Worm (Caenorhabditis elegans) whole organism, L2 larva: Measurements from ENCODE around the gene hot-2.

Experiments
- F13H6.1 ChIP-seq: sonication (generic microtip); optimal IDR thresholded peaks from 2 replicates; lab custom pipeline; 2016; ENCODE audit warnings: missing genetic modification characterization, missing compliant biosample characterization
- R02D3.7 ChIP-seq: fragments of 150-350 bp; optimal IDR thresholded peaks from 2 replicates; lab custom pipeline; 2014; ENCODE audit warnings: missing biosample characterization, missing genetic modification characterization
- Y55F3AM.14 ChIP-seq: fragments of 200-800 bp; sonication (Bioruptor generic); optimal IDR thresholded peaks from 2 replicates; lab custom pipeline; 2018; ENCODE audit warnings: mild to moderate bottlenecking, missing genetic modification characterization, missing compliant biosample characterization
- alr-1 ChIP-seq: fragments of 150-350 bp; optimal IDR thresholded peaks from 2 replicates; lab custom pipeline; 2014; ENCODE audit warnings: missing biosample characterization, missing genetic modification characterization
- ama-1 ChIP-seq: fragments of 150-350 bp; optimal IDR thresholded peaks from 2 replicates; lab custom pipeline; 2018; ENCODE audit warnings: inconsistent platforms
- blmp-1 ChIP-seq: sonication (generic microtip); optimal IDR thresholded peaks from 2 replicates; lab custom pipeline; 2017; ENCODE audit warnings: missing genetic modification characterization, mild to moderate bottlenecking, missing compliant biosample characterization, antibody characterized with exemption, moderate library complexity; ENCODE audit not compliant: insufficient read depth
- ceh-16 ChIP-seq: fragments of 150-350 bp; optimal IDR thresholded peaks from 2 replicates; lab custom pipeline; 2014; ENCODE audit warnings: missing biosample characterization, missing genetic modification characterization
- ceh-82 ChIP-seq: fragments of 150-350 bp; optimal IDR thresholded peaks from 2 replicates; lab custom pipeline; 2014; ENCODE audit warnings: missing biosample characterization, missing genetic modification characterization
- crh-2 ChIP-seq: sonication (generic microtip); optimal IDR thresholded peaks from 2 replicates; lab custom pipeline; 2017; ENCODE audit warnings: missing biosample characterization, missing genetic modification characterization
- dmd-4 ChIP-seq: sonication (generic microtip); optimal IDR thresholded peaks from 2 replicates; lab custom pipeline; 2017; ENCODE audit warnings: missing biosample characterization, missing genetic modification characterization
- egl-27 ChIP-seq: sonication (generic microtip); optimal IDR thresholded peaks from 3 replicates; lab custom pipeline; 2017; ENCODE audit warnings: missing biosample characterization, missing genetic modification reagents, missing genetic modification characterization
- elt-1 ChIP-seq: fragments of 150-350 bp; optimal IDR thresholded peaks from 2 replicates; lab custom pipeline; 2014; ENCODE audit warnings: missing biosample characterization, missing genetic modification characterization
- elt-3 ChIP-seq: sonication (generic microtip); optimal IDR thresholded peaks from 2 replicates; lab custom pipeline; 2017; ENCODE audit warnings: missing biosample characterization, missing genetic modification characterization
- fos-1 ChIP-seq: fragments of 150-350 bp; optimal IDR thresholded peaks from 2 replicates; lab custom pipeline; 2014; ENCODE audit warnings: missing biosample characterization, missing genetic modification characterization
- gmeb-1 ChIP-seq: fragments of 150-350 bp; optimal IDR thresholded peaks from 2 replicates; lab custom pipeline; 2014; ENCODE audit warnings: missing biosample characterization, missing genetic modification characterization
- lin-13 ChIP-seq: fragments of 150-350 bp; optimal IDR thresholded peaks from 2 replicates; lab custom pipeline; 2014; ENCODE audit warnings: missing biosample characterization, missing genetic modification reagents, missing genetic modification characterization
- lin-39 ChIP-seq: fragments of 150-350 bp; optimal IDR thresholded peaks from 2 replicates; lab custom pipeline; 2014; ENCODE audit warnings: missing biosample characterization, missing genetic modification reagents, missing genetic modification characterization
- mab-5 ChIP-seq: fragments of 150-350 bp; optimal IDR thresholded peaks from 2 replicates; lab custom pipeline; 2014; ENCODE audit warnings: missing biosample characterization, missing genetic modification characterization
- mbf-1 ChIP-seq: sonication (generic microtip); optimal IDR thresholded peaks from 2 replicates; lab custom pipeline; 2017; ENCODE audit warnings: missing biosample characterization, missing genetic modification characterization
- nhr-10 ChIP-seq: sonication (generic microtip); optimal IDR thresholded peaks from 2 replicates; lab custom pipeline; 2017; ENCODE audit warnings: missing biosample characterization, missing genetic modification characterization
- nhr-12 ChIP-seq: fragments of 150-350 bp; optimal IDR thresholded peaks from 2 replicates; lab custom pipeline; 2014; ENCODE audit warnings: missing biosample characterization, missing genetic modification characterization
- nhr-129 ChIP-seq: fragments of 150-350 bp; optimal IDR thresholded peaks from 2 replicates; lab custom pipeline; 2014; ENCODE audit warnings: missing biosample characterization, missing genetic modification characterization
- nhr-21 ChIP-seq: fragments of 150-350 bp; optimal IDR thresholded peaks from 2 replicates; lab custom pipeline; 2014; ENCODE audit warnings: missing biosample characterization, missing genetic modification characterization
- nhr-23 ChIP-seq: fragments of 150-350 bp; optimal IDR thresholded peaks from 2 replicates; lab custom pipeline; 2014; ENCODE audit warnings: missing biosample characterization, missing genetic modification reagents, missing genetic modification characterization
- nhr-237 ChIP-seq: fragments of 150-350 bp; optimal IDR thresholded peaks from 2 replicates; lab custom pipeline; 2014; ENCODE audit warnings: missing biosample characterization, missing genetic modification characterization
- nhr-25 ChIP-seq: fragments of 150-350 bp; sonication (generic microtip); optimal IDR thresholded peaks from 3 replicates; lab custom pipeline; 2014; ENCODE audit warnings: missing biosample characterization, missing genetic modification characterization
- nhr-6 ChIP-seq: fragments of 150-350 bp; optimal IDR thresholded peaks from 2 replicates; lab custom pipeline; 2014; ENCODE audit warnings: missing biosample characterization, missing genetic modification characterization
- nhr-77 ChIP-seq: fragments of 150-350 bp; optimal IDR thresholded peaks from 2 replicates; lab custom pipeline; 2014; ENCODE audit warnings: missing biosample characterization, missing genetic modification characterization
- sem-4 ChIP-seq: fragments of 150-350 bp; optimal IDR thresholded peaks from 2 replicates; lab custom pipeline; 2014; ENCODE audit warnings: missing biosample characterization, missing genetic modification reagents, missing genetic modification characterization
- skn-1 ChIP-seq: sonication (generic microtip); optimal IDR thresholded peaks from 2 replicates; lab custom pipeline; 2017; ENCODE audit warnings: missing biosample characterization, missing genetic modification characterization
- sma-3 ChIP-seq: sonication (generic microtip); optimal IDR thresholded peaks from 2 replicates; lab custom pipeline; 2016; ENCODE audit warnings: missing genetic modification reagents, missing genetic modification characterization, missing compliant biosample characterization
- sma-9 ChIP-seq, 2 experiments: fragments of 150-350 bp in 1 of 2; sonication (generic microtip) in 1 of 2; optimal IDR thresholded peaks; 2 replicates each; lab custom pipeline; 2014 to 2016; ENCODE audit warnings: missing genetic modification characterization in 2 of 2, mild to moderate bottlenecking in 1 of 2, missing biosample characterization in 1 of 2, missing compliant biosample characterization in 1 of 2, missing genetic modification reagents in 1 of 2, moderate library complexity in 1 of 2
- snpc-4 ChIP-seq: fragments of 150-350 bp; optimal IDR thresholded peaks from 2 replicates; lab custom pipeline; 2014; ENCODE audit warnings: missing biosample characterization, missing genetic modification characterization
- unc-55 ChIP-seq: fragments of 150-350 bp; sonication (generic microtip); optimal IDR thresholded peaks from 3 replicates; lab custom pipeline; 2014; ENCODE audit warnings: missing biosample characterization, missing genetic modification reagents, missing genetic modification characterization
- unc-62 ChIP-seq: fragments of 150-350 bp; optimal IDR thresholded peaks from 2 replicates; lab custom pipeline; 2014; ENCODE audit warnings: missing biosample characterization, missing genetic modification reagents, missing genetic modification characterization
- ztf-1 ChIP-seq: fragments of 200-800 bp; sonication (Bioruptor generic); conservative IDR thresholded peaks from 2 replicates; pipeline ENCODE4 v1.3.6; 2022; ENCODE audit warnings: missing genetic modification characterization, missing compliant biosample characterization
- ztf-11 ChIP-seq: sonication (generic microtip); optimal IDR thresholded peaks from 2 replicates; lab custom pipeline; 2017; ENCODE audit warnings: missing biosample characterization, missing genetic modification characterization

Gene hot-2

ce11 chrV:19211795-19212194 is 37.2 kb downstream of the hot-2 start, which contains the start of gene nhr-79:
Gene nhr-79 (minus strand): TSS chrV:19211895.
- TF ChIP-seq nhr-21 (tag; lab: Kevin White, UChicago) = no peak
- no peak for TF ChIP-seq blmp-1 (tag; lab: Kevin White, UChicago)
- no peak for TF ChIP-seq nhr-129 (tag; lab: Kevin White, UChicago)
- no peak for TF ChIP-seq unc-62 (GFP tag; lab: Kevin White, UChicago)
- no peak for TF ChIP-seq nhr-10 (tag; lab: Kevin White, UChicago)
- TF ChIP-seq nhr-25 = no peak
- no peak for TF ChIP-seq R02D3.7 (tag; lab: Kevin White, UChicago)
- TF ChIP-seq Y55F3AM.14 (GFP tag; lab: Kevin White, UChicago) = no peak
- TF ChIP-seq nhr-237 (tag; lab: Kevin White, UChicago) = no peak
- TF ChIP-seq mbf-1 = no peak
- TF ChIP-seq snpc-4 = no peak
- no peak for TF ChIP-seq nhr-12 (tag; lab: Kevin White, UChicago)
- TF ChIP-seq ceh-16 (tag; lab: Kevin White, UChicago) = no peak
- no peak for TF ChIP-seq ama-1 (lab: Kevin White, UChicago)
- TF ChIP-seq alr-1 (tag; lab: Kevin White, UChicago) = no peak
- no peak for TF ChIP-seq unc-55 (GFP tag; lab: Kevin White, UChicago)
- TF ChIP-seq nhr-23 (tag; lab: Kevin White, UChicago) = no peak
- no peak for TF ChIP-seq egl-27 (tag; lab: Kevin White, UChicago)
- TF ChIP-seq sem-4 (tag; lab: Kevin White, UChicago) = no peak
- TF ChIP-seq, all 48 proteins: peak for 0

ce11 chrV:19212354-19212753 is 37.8 kb downstream of the hot-2 start:
- TF ChIP-seq nhr-77 (tag; lab: Kevin White, UChicago) (no peak), nhr-25 (peak; percentile 21), lin-13 (peak; percentile 22), nhr-12 (tag; lab: Kevin White, UChicago) (no peak), nhr-6 (tag; lab: Kevin White, UChicago) (no peak), unc-62 (GFP tag; lab: Kevin White, UChicago) (no peak), crh-2 (tag; lab: Kevin White, UChicago) (peak; percentile 71), ceh-82 (tag; lab: Kevin White, UChicago) (no peak), F13H6.1 (peak; percentile 17), nhr-129 (tag; lab: Kevin White, UChicago) (peak; percentile 4), nhr-21 (tag; lab: Kevin White, UChicago) (peak; percentile 38), skn-1 (tag; lab: Kevin White, UChicago) (no peak), sma-9 (GFP tag; optimal IDR thresholded peaks at IDR 0.05; lab: Kevin White, UChicago) (peak; percentile 72), sma-9 (tag; optimal IDR thresholded peaks at IDR 0.05; lab: Kevin White, UChicago) (no peak), mab-5 (tag; lab: Kevin White, UChicago) (no peak), fos-1 (tag; lab: Kevin White, UChicago) (peak; percentile 67), sma-3 (peak; percentile 35), gmeb-1 (tag; lab: Kevin White, UChicago) (peak; percentile 6)

- TF ChIP-seq elt-3 (tag; lab: Kevin White, UChicago) (no peak), fos-1 (tag; lab: Kevin White, UChicago) (peak; percentile 93)
These were observed 42.5 kb downstream of the hot-2 start, which contains the start of gene srr-2 for ce11 chrV:19217104-19217503. Gene srr-2 (minus strand): TSS chrV:19217176.

- TF ChIP-seq nhr-6 (tag; lab: Kevin White, UChicago) = no peak
- no peak for TF ChIP-seq Y55F3AM.14 (GFP tag; lab: Kevin White, UChicago)
- no peak for TF ChIP-seq egl-27 (tag; lab: Kevin White, UChicago)
- no peak for TF ChIP-seq nhr-237 (tag; lab: Kevin White, UChicago)
These were observed 43.1 kb downstream of the hot-2 start, which contains the start of gene oac-49 for ce11 chrV:19217675-19218074. Gene oac-49 (plus strand): TSS chrV:19217975.

- TF ChIP-seq nhr-12 (tag; lab: Kevin White, UChicago) (no peak), mbf-1 (no peak), Y55F3AM.14 (GFP tag; lab: Kevin White, UChicago) (no peak), nhr-77 (tag; lab: Kevin White, UChicago) (no peak), lin-13 (no peak), egl-27 (tag; lab: Kevin White, UChicago) (no peak), mab-5 (tag; lab: Kevin White, UChicago) (no peak), ztf-11 (no peak), nhr-25 (no peak), nhr-129 (tag; lab: Kevin White, UChicago) (no peak), elt-3 (tag; lab: Kevin White, UChicago) (no peak), F13H6.1 (no peak), alr-1 (tag; lab: Kevin White, UChicago) (no peak), crh-2 (tag; lab: Kevin White, UChicago) (no peak), elt-1 (no peak), ztf-1 (no peak), dmd-4 (tag; lab: Kevin White, UChicago) (no peak), lin-39 (tag; lab: Kevin White, UChicago) (no peak)
These were observed 55.9 kb downstream of the hot-2 start, which contains the start of gene sqst-3 for ce11 chrV:19230413-19230812. Gene sqst-3 (plus strand): TSS chrV:19230782.
